Worm (Caenorhabditis elegans): ENCODE measurements around the gene cic-1.

DNA sequence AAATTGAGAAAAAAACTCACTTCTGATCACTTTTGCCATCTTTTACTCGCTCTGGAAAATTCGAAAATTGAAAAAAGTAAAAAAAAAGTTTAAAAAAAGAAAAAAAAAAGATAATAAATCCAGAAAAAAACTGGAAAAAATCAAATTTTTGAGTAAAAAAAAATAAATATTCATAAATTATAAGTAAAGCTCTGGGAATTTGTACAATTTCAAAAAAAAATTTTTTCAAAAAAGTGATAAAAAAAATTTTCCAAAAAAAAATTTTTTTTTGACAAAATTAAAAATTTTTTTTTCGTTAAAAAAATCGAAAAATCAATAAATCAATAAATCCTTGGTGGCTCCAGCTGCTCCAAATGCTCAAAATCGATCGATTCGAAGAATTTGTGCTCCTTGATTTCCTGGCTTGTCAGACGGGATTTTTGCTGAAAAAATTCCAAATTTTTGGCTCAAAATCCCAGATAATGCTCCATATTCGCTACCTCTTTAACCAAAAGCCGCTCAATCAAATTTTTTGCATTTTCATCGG, 10.0 kb upstream of the cic-1 start, which contains the start of gene mrpl-30:
- TF ChIP-seq nhr-11 (tag; optimal IDR thresholded peaks at IDR 0.05) (no peak), nhr-28 (tag; optimal IDR thresholded peaks at IDR 0.05) (no peak), sea-2 (GFP tag; optimal IDR thresholded peaks at IDR 0.05) (no peak), ztf-4 (tag; optimal IDR thresholded peaks at IDR 0.05) (no peak), mdl-1 (tag; optimal IDR thresholded peaks at IDR 0.05) (no peak), mml-1 (tag; optimal IDR thresholded peaks at IDR 0.05) (no peak), pqm-1 (tag; optimal IDR thresholded peaks at IDR 0.05) (no peak), lin-15B (tag; optimal IDR thresholded peaks at IDR 0.05) (no peak), ama-1 (optimal IDR thresholded peaks at IDR 0.05) (no peak), unc-62 (GFP tag; optimal IDR thresholded peaks at IDR 0.05) (no peak), fkh-10 (GFP tag; optimal IDR thresholded peaks at IDR 0.05) (no peak), elt-3 (tag; optimal IDR thresholded peaks at IDR 0.05) (no peak), ceh-82 (tag; optimal IDR thresholded peaks at IDR 0.05) (no peak)
